Fruit fly (Drosophila melanogaster) whole organism, embryonic: ENCODE data around the gene CG13001.

Experiments used
- Aef1 ChIP-seq: fragments of 200-800 bp; sonication (Bioruptor generic); IDR thresholded peaks from 3 replicates; pipeline ENCODE4 v1.3.6; 2022; ENCODE audit warnings: missing biosample characterization, missing genetic modification characterization
- CG10321 ChIP-seq: fragments of 200-800 bp; sonication (Bioruptor generic); IDR thresholded peaks from 2 replicates; pipeline ENCODE4 v1.3.6; 2022; ENCODE audit warnings: missing biosample characterization, missing genetic modification characterization
- CG11085 ChIP-seq: fragments of 200-800 bp; sonication (Bioruptor generic); IDR thresholded peaks from 2 replicates; pipeline ENCODE4 v1.3.6; 2022; ENCODE audit warnings: missing biosample characterization, missing genetic modification characterization
- CG11247 ChIP-seq: fragments of 200-800 bp; sonication (Bioruptor generic); IDR thresholded peaks from 2 replicates; pipeline ENCODE4 v1.3.6; 2022; ENCODE audit warnings: missing biosample characterization, missing genetic modification characterization
- CG12219 ChIP-seq: fragments of 200-800 bp; sonication (Bioruptor generic); optimal IDR thresholded peaks from 3 replicates; lab custom pipeline; 2018; ENCODE audit warnings: missing biosample characterization, mild to moderate bottlenecking, missing genetic modification characterization
- CG12942 ChIP-seq: fragments of 200-800 bp; sonication (Bioruptor generic); optimal IDR thresholded peaks from 3 replicates; lab custom pipeline; 2016; ENCODE audit warnings: missing biosample characterization, missing genetic modification characterization
- CG14441 ChIP-seq: fragments of 200-800 bp; sonication (Bioruptor generic); IDR thresholded peaks from 2 replicates; pipeline ENCODE4 v1.3.6; 2022; ENCODE audit warnings: missing biosample characterization, missing genetic modification characterization
- CG1529 ChIP-seq: fragments of 200-800 bp; sonication (Bioruptor generic); optimal IDR thresholded peaks from 3 replicates; lab custom pipeline; 2018; ENCODE audit warnings: missing biosample characterization, missing genetic modification characterization
- CG15479 ChIP-seq: fragments of 200-800 bp; sonication (Bioruptor generic); optimal IDR thresholded peaks from 3 replicates; lab custom pipeline; 2019; ENCODE audit warnings: missing biosample characterization, mild to moderate bottlenecking, missing genetic modification characterization, moderate library complexity
- CG1832 ChIP-seq: fragments of 200-800 bp; sonication (Bioruptor generic); optimal IDR thresholded peaks from 2 replicates; lab custom pipeline; 2017; ENCODE audit warnings: missing biosample characterization, mild to moderate bottlenecking, missing genetic modification characterization, inconsistent platforms
- CG18599 ChIP-seq: fragments of 200-800 bp; sonication (Bioruptor generic); optimal IDR thresholded peaks from 3 replicates; lab custom pipeline; 2017; ENCODE audit warnings: missing biosample characterization, missing genetic modification characterization, mild to moderate bottlenecking, moderate library complexity, missing genetic modification reagents
- CG31224 ChIP-seq: fragments of 200-800 bp; sonication (Bioruptor generic); IDR thresholded peaks from 2 replicates; pipeline ENCODE4 v1.3.6; 2022; ENCODE audit warnings: missing biosample characterization, missing genetic modification characterization
- CG4424 ChIP-seq: fragments of 200-800 bp; sonication (Bioruptor generic); optimal IDR thresholded peaks from 3 replicates; lab custom pipeline; 2016; ENCODE audit warnings: missing biosample characterization, missing genetic modification characterization
- CG4854 ChIP-seq: fragments of 200-800 bp; sonication (Bioruptor generic); optimal IDR thresholded peaks from 2 replicates; lab custom pipeline; 2016; ENCODE audit warnings: missing biosample characterization, missing genetic modification characterization, inconsistent platforms
- CG6765 ChIP-seq: fragments of 200-800 bp; sonication (Bioruptor generic); optimal IDR thresholded peaks from 3 replicates; lab custom pipeline; 2017; ENCODE audit warnings: missing biosample characterization, mild to moderate bottlenecking, missing genetic modification characterization
- CHES-1-like ChIP-seq: fragments of 200-800 bp; sonication (Bioruptor generic); optimal IDR thresholded peaks from 2 replicates; lab custom pipeline; 2016; ENCODE audit warnings: missing biosample characterization, missing genetic modification characterization
- Chrac-16 ChIP-seq: fragments of 200-800 bp; sonication (Bioruptor generic); optimal IDR thresholded peaks from 3 replicates; lab custom pipeline; 2016; ENCODE audit warnings: missing biosample characterization, missing genetic modification characterization
- CrebB ChIP-seq: fragments of 200-800 bp; sonication (Bioruptor generic); optimal IDR thresholded peaks from 3 replicates; lab custom pipeline; 2018; ENCODE audit warnings: missing biosample characterization, mild to moderate bottlenecking, missing genetic modification characterization
- D ChIP-seq, 2 experiments: fragments of 200-800 bp in 1 of 2; fragments of >200 bp in 1 of 2; sonication (Bioruptor generic) in 1 of 2; optimal IDR thresholded peaks; 2 replicates in 1 of 2; 3 replicates in 1 of 2; lab custom pipeline; 2017; ENCODE audit warnings: mild to moderate bottlenecking in 1 of 2, missing biosample characterization in 1 of 2, missing genetic modification characterization in 1 of 2, missing genetic modification reagents in 1 of 2
- Fer2 ChIP-seq: fragments of 200-800 bp; sonication (Bioruptor generic); optimal IDR thresholded peaks from 2 replicates; lab custom pipeline; 2018; ENCODE audit warnings: missing biosample characterization, mild to moderate bottlenecking, missing genetic modification characterization, moderate library complexity
- Oli ChIP-seq: fragments of 200-800 bp; sonication (Bioruptor generic); optimal IDR thresholded peaks from 2 replicates; lab custom pipeline; 2018; ENCODE audit warnings: missing biosample characterization, mild to moderate bottlenecking, missing genetic modification characterization, moderate library complexity
- Trl ChIP-seq, 3 experiments: fragments of >200 bp in 2 of 3; fragments of 200-800 bp in 1 of 3; sonication (Bioruptor generic) in 1 of 3; optimal IDR thresholded peaks; 2 replicates in 1 of 3; 3 replicates in 2 of 3; lab custom pipeline; 2016 to 2017; ENCODE audit warnings: missing biosample characterization in 1 of 3, missing genetic modification characterization in 1 of 3
- Xrp1 ChIP-seq: fragments of 200-800 bp; sonication (Bioruptor generic); IDR thresholded peaks from 2 replicates; pipeline ENCODE4 v1.3.6; 2022; ENCODE audit warnings: missing biosample characterization, missing genetic modification characterization
- YL-1 ChIP-seq: fragments of 200-800 bp; sonication (Bioruptor generic); optimal IDR thresholded peaks from 3 replicates; lab custom pipeline; 2017; ENCODE audit warnings: missing biosample characterization, mild to moderate bottlenecking, missing genetic modification characterization
- bsh ChIP-seq, 2 experiments: fragments of 200-800 bp; sonication (Bioruptor generic); optimal IDR thresholded peaks; 2 replicates each; lab custom pipeline; 2017 to 2018; ENCODE audit warnings: mild to moderate bottlenecking in 2 of 2, missing biosample characterization in 2 of 2, missing genetic modification characterization in 2 of 2, moderate library complexity in 1 of 2
- cg ChIP-seq: fragments of 200-800 bp; sonication (Bioruptor generic); optimal IDR thresholded peaks from 3 replicates; lab custom pipeline; 2019; ENCODE audit warnings: missing biosample characterization, mild to moderate bottlenecking, missing genetic modification characterization, moderate library complexity
- chinmo ChIP-seq: fragments of 200-800 bp; sonication (Bioruptor generic); IDR thresholded peaks from 4 replicates; pipeline ENCODE4 v1.3.6; 2022; ENCODE audit warnings: missing biosample characterization, missing genetic modification characterization; ENCODE audit not compliant: partially characterized antibody
- corto ChIP-seq: fragments of 200-800 bp; sonication (Bioruptor generic); optimal IDR thresholded peaks from 2 replicates; lab custom pipeline; 2016; ENCODE audit warnings: missing biosample characterization, mild to moderate bottlenecking, missing genetic modification characterization, moderate library complexity
- crc ChIP-seq: fragments of 200-800 bp; sonication (Bioruptor generic); optimal IDR thresholded peaks from 2 replicates; lab custom pipeline; 2016; ENCODE audit warnings: missing biosample characterization, missing genetic modification characterization
- fd96Cb ChIP-seq: fragments of 200-800 bp; sonication (Bioruptor generic); optimal IDR thresholded peaks from 2 replicates; lab custom pipeline; 2018; ENCODE audit warnings: missing biosample characterization, mild to moderate bottlenecking, missing genetic modification characterization, moderate library complexity
- gem ChIP-seq: fragments of 200-800 bp; sonication (Bioruptor generic); optimal IDR thresholded peaks from 2 replicates; lab custom pipeline; 2019; ENCODE audit warnings: missing biosample characterization, mild to moderate bottlenecking, missing genetic modification characterization, moderate library complexity
- gfzf ChIP-seq: fragments of 200-800 bp; sonication (Bioruptor generic); optimal IDR thresholded peaks from 2 replicates; lab custom pipeline; 2016; ENCODE audit warnings: missing biosample characterization, mild to moderate bottlenecking, missing genetic modification characterization, moderate library complexity
- her ChIP-seq: fragments of 200-800 bp; sonication (Bioruptor generic); optimal IDR thresholded peaks from 2 replicates; lab custom pipeline; 2016; ENCODE audit warnings: missing biosample characterization, missing genetic modification characterization
- kay ChIP-seq: fragments of 200-800 bp; sonication (Bioruptor generic); optimal IDR thresholded peaks from 2 replicates; lab custom pipeline; 2016; ENCODE audit warnings: missing biosample characterization, missing genetic modification characterization
- kni ChIP-seq: fragments of 200-800 bp; sonication (Bioruptor generic); optimal IDR thresholded peaks from 3 replicates; lab custom pipeline; 2017; ENCODE audit warnings: mild to moderate bottlenecking, missing biosample characterization, missing genetic modification reagents, missing genetic modification characterization
- lbe ChIP-seq: fragments of 200-800 bp; sonication (Bioruptor generic); optimal IDR thresholded peaks from 2 replicates; lab custom pipeline; 2016; ENCODE audit warnings: missing biosample characterization, mild to moderate bottlenecking, missing genetic modification characterization
- lov ChIP-seq, 2 experiments: fragments of 200-800 bp in 1 of 2; fragments of >200 bp in 1 of 2; sonication (Bioruptor generic) in 1 of 2; IDR thresholded peaks in 1 of 2; optimal IDR thresholded peaks in 1 of 2; 2 replicates in 1 of 2; 3 replicates in 1 of 2; pipeline versions ENCODE4 v1.3.6 to Lab custom; 2017 to 2022; ENCODE audit warnings: missing biosample characterization in 1 of 2, missing genetic modification characterization in 1 of 2
- nerfin-2 ChIP-seq: fragments of 200-800 bp; sonication (Bioruptor generic); IDR thresholded peaks from 2 replicates; pipeline ENCODE4 v1.3.6; 2022; ENCODE audit warnings: missing biosample characterization, missing genetic modification characterization; ENCODE audit not compliant: partially characterized antibody
- pho ChIP-seq: fragments of 200-800 bp; sonication (Bioruptor generic); optimal IDR thresholded peaks from 2 replicates; lab custom pipeline; 2016; ENCODE audit warnings: missing biosample characterization, missing genetic modification characterization
- prd ChIP-seq, 3 experiments: fragments of >200 bp in 2 of 3; fragments of 200-800 bp in 1 of 3; sonication (Bioruptor generic) in 1 of 3; optimal IDR thresholded peaks in 2 of 3; IDR thresholded peaks in 1 of 3; 2 replicates in 2 of 3; 3 replicates in 1 of 3; pipeline versions ENCODE4 v1.3.6 to Lab custom; 2017 to 2022; ENCODE audit warnings: missing biosample characterization in 1 of 3, missing genetic modification characterization in 1 of 3
- repo ChIP-seq: fragments of 200-800 bp; sonication (Bioruptor generic); optimal IDR thresholded peaks from 2 replicates; lab custom pipeline; 2016; ENCODE audit warnings: missing biosample characterization, missing genetic modification characterization
- schlank ChIP-seq: fragments of 200-800 bp; sonication (Bioruptor generic); optimal IDR thresholded peaks from 2 replicates; lab custom pipeline; 2018; ENCODE audit warnings: missing biosample characterization, mild to moderate bottlenecking, missing genetic modification characterization
- sima ChIP-seq: fragments of 200-800 bp; sonication (Bioruptor generic); optimal IDR thresholded peaks from 2 replicates; lab custom pipeline; 2016; ENCODE audit warnings: missing biosample characterization, missing genetic modification characterization
- tll ChIP-seq, 2 experiments: fragments of 200-800 bp in 1 of 2; fragments of >200 bp in 1 of 2; sonication (Bioruptor generic) in 1 of 2; optimal IDR thresholded peaks; 2 replicates each; lab custom pipeline; 2017 to 2019; ENCODE audit warnings: missing biosample characterization in 2 of 2, missing genetic modification characterization in 2 of 2, mild to moderate bottlenecking in 1 of 2, moderate library complexity in 1 of 2
- trem ChIP-seq: fragments of 200-800 bp; optimal IDR thresholded peaks from 3 replicates; lab custom pipeline; 2019; ENCODE audit warnings: missing biosample characterization, mild to moderate bottlenecking, missing genetic modification characterization, moderate library complexity
- trh ChIP-seq: fragments of 200-800 bp; sonication (Bioruptor generic); optimal IDR thresholded peaks from 2 replicates; lab custom pipeline; 2016; ENCODE audit warnings: missing biosample characterization, missing genetic modification characterization
- wor ChIP-seq: fragments of 200-800 bp; sonication (Bioruptor generic); IDR thresholded peaks from 2 replicates; pipeline ENCODE4 v1.3.6; 2022; ENCODE audit warnings: missing biosample characterization, missing genetic modification characterization

CG13001 gene

dm6 chrX:16944049-16944532 lies 1.4 kb upstream of the CG13001 start (continued):
- TF ChIP-seq CHES-1-like (no peak), lbe (GFP tag; lab: Kevin White, UChicago) (no peak), Trl (optimal IDR thresholded peaks at IDR 0.05; lab: Kevin White, UChicago) (peak in 1 of 2 experiments; percentile 26), Trl (GFP tag; optimal IDR thresholded peaks at IDR 0.05; lab: Kevin White, UChicago) (no peak), Aef1 (peak; percentile 29; the same call in 1 of the 3 replicates), corto (GFP tag; lab: Kevin White, UChicago) (no peak), pho (GFP tag; lab: Kevin White, UChicago) (no peak), Fer2 (tag; lab: Kevin White, UChicago) (peak; percentile 7), gfzf (GFP tag; lab: Kevin White, UChicago) (no peak), CG11085 (no peak), CG31224 (GFP tag; lab: Robert Waterston, UW) (peak; percentile 38; the same call in 1 of the 2 replicates), CG12219 (GFP tag; lab: Kevin White, UChicago) (no peak), lov (optimal IDR thresholded peaks at IDR 0.05; lab: Kevin White, UChicago) (no peak), lov (GFP tag; IDR thresholded peaks at IDR 0.05; lab: Robert Waterston, UW) (no peak), trem (tag; lab: Kevin White, UChicago) (peak; percentile 24), trh (GFP tag; lab: Kevin White, UChicago) (no peak), CG10321 (GFP tag; lab: Robert Waterston, UW) (peak; percentile 57), Xrp1 (GFP tag; lab: Robert Waterston, UW) (peak; percentile 51), fd96Cb (tag; lab: Kevin White, UChicago) (peak; percentile 60), schlank (tag; lab: Kevin White, UChicago) (no peak), CrebB (tag; lab: Kevin White, UChicago) (peak; percentile 46), Oli (peak; percentile 70), CG4854 (GFP tag; lab: Kevin White, UChicago) (no peak), YL-1 (GFP tag; lab: Kevin White, UChicago) (no peak), gem (tag; lab: Kevin White, UChicago) (peak; percentile 88), CG4424 (GFP tag; lab: Kevin White, UChicago) (peak; percentile 5), CG18599 (GFP tag; lab: Kevin White, UChicago) (peak; percentile 81), Chrac-16 (GFP tag; lab: Kevin White, UChicago) (peak; percentile 3), bsh (GFP tag; optimal IDR thresholded peaks at IDR 0.05; lab: Kevin White, UChicago) (peak in 1 of 2 experiments; percentile 57), CG6765 (GFP tag; lab: Kevin White, UChicago) (peak; percentile 42), tll (GFP tag; optimal IDR thresholded peaks at IDR 0.05; lab: Kevin White, UChicago) (no peak), crc (no peak), her (GFP tag; lab: Kevin White, UChicago) (no peak), CG1529 (GFP tag; lab: Kevin White, UChicago) (peak; percentile 3), prd (optimal IDR thresholded peaks at IDR 0.05; lab: Kevin White, UChicago) (no peak), prd (GFP tag; IDR thresholded peaks at IDR 0.05; lab: Robert Waterston, UW) (no peak; the same call in 2 of the 3 replicates), wor (GFP tag; lab: Robert Waterston, UW) (no peak)

dm6 chrX:16943515-16943850 lies 812 bp upstream of the CG13001 start:
- TF ChIP-seq CG12942 (GFP tag; lab: Kevin White, UChicago) (no peak), CG11247 (no peak), CG15479 (peak; percentile 23), cg (peak; percentile 82), CG1832 (peak; percentile 67), chinmo (GFP tag; lab: Robert Waterston, UW) (0 out of 4 replicates have a peak, but pooled peaks have one; percentile 50), repo (no peak), kay (peak; percentile 51), CG14441 (GFP tag; lab: Robert Waterston, UW) (0 out of 2 replicates have a peak, but pooled peaks have one; percentile 1), nerfin-2 (GFP tag; lab: Robert Waterston, UW) (no peak), Xrp1 (GFP tag; lab: Robert Waterston, UW) (0 out of 2 replicates have a peak, but pooled peaks have one; percentile 15), sima (GFP tag; lab: Kevin White, UChicago) (no peak), kni (GFP tag; lab: Kevin White, UChicago) (peak; percentile 51), Trl (optimal IDR thresholded peaks at IDR 0.05; lab: Kevin White, UChicago) (peak; percentile 29 to 78), Trl (GFP tag; optimal IDR thresholded peaks at IDR 0.05; lab: Kevin White, UChicago) (no peak), D (optimal IDR thresholded peaks at IDR 0.05; lab: Kevin White, UChicago) (no peak), D (GFP tag; optimal IDR thresholded peaks at IDR 0.05; lab: Kevin White, UChicago) (peak; percentile 42)
